Worm (Caenorhabditis elegans): ENCODE data around the gene T01C3.2.

T01C3.2 gene

ce11 chrV:15028896-15029519, 38.0 kb downstream of the T01C3.2 start, which contains the start of gene F14H8.8 (continued):
- TF ChIP-seq mxl-1 (tag; optimal IDR thresholded peaks at IDR 0.05) (no peak), hlh-12 (tag; optimal IDR thresholded peaks at IDR 0.05) (no peak), attf-3 (GFP tag; conservative IDR thresholded peaks at IDR 0.05) (no peak), Y79H2A.3 (GFP tag; conservative IDR thresholded peaks at IDR 0.05) (no peak), Y67H2A.10 (GFP tag; conservative IDR thresholded peaks at IDR 0.05) (no peak), B0261.1 (tag; optimal IDR thresholded peaks at IDR 0.05) (peak; percentile 14), snpc-3.4 (tag; optimal IDR thresholded peaks at IDR 0.05) (peak; percentile 96), D2030.7 (GFP tag; IDR thresholded peaks at IDR 0.05) (peak; percentile 73), Y53G8AR.9 (GFP tag; conservative IDR thresholded peaks at IDR 0.05) (peak; percentile 59; the same call in 1 of the 2 replicates), ekl-4 (GFP tag; IDR thresholded peaks at IDR 0.05) (peak; percentile 77; the same call in 1 of the 2 replicates), nfyb-1 (GFP tag; IDR thresholded peaks at IDR 0.05) (0 out of 2 replicates have a peak, but pooled peaks have one; percentile 15), let-526 (GFP tag; IDR thresholded peaks at IDR 0.05) (no peak), cebp-2 (GFP tag; IDR thresholded peaks at IDR 0.05) (no peak), lir-1 (GFP tag; conservative IDR thresholded peaks at IDR 0.05) (no peak), akir-1 (GFP tag; optimal IDR thresholded peaks at IDR 0.05) (no peak), aptf-2 (GFP tag; conservative IDR thresholded peaks at IDR 0.05) (no peak), fkh-3 (tag; optimal IDR thresholded peaks at IDR 0.05) (no peak), rcor-1 (GFP tag; IDR thresholded peaks at IDR 0.05) (peak; percentile 80), nhr-27 (tag; optimal IDR thresholded peaks at IDR 0.05) (no peak), hmg-1.2 (GFP tag; IDR thresholded peaks at IDR 0.05) (peak; percentile 73), ceh-100 (GFP tag; IDR thresholded peaks at IDR 0.05) (peak; percentile 60), chd-7 (tag; optimal IDR thresholded peaks at IDR 0.05) (no peak), pbrm-1 (GFP tag; IDR thresholded peaks at IDR 0.05) (peak; percentile 86), snpc-4 (GFP tag; optimal IDR thresholded peaks at IDR 0.05) (peak; percentile 96), snpc-4 (tag; optimal IDR thresholded peaks at IDR 0.05) (peak; percentile 87 to 98 (median 96)), dpff-1 (tag; optimal IDR thresholded peaks at IDR 0.05) (no peak), hrde-1 (tag; optimal IDR thresholded peaks at IDR 0.05; ENCODE audit: borderline replicate concordance) (peak; percentile 3), madf-8 (GFP tag; conservative IDR thresholded peaks at IDR 0.05) (peak; percentile 29; the same call in 1 of the 2 replicates), bed-2 (GFP tag; IDR thresholded peaks at IDR 0.05) (no peak), ZK185.1 (tag; optimal IDR thresholded peaks at IDR 0.05; ENCODE audit: poor library complexity, severe bottlenecking) (peak; percentile 2), F33H1.4 (GFP tag; IDR thresholded peaks at IDR 0.05) (peak; percentile 65), rpc-1 (optimal IDR thresholded peaks at IDR 0.05) (no peak), rpc-1 (tag; optimal IDR thresholded peaks at IDR 0.05) (peak; percentile 13), xnd-1 (tag; optimal IDR thresholded peaks at IDR 0.05) (peak; percentile 46), ztf-6 (GFP tag; IDR thresholded peaks at IDR 0.05) (no peak), efl-1 (GFP tag; optimal IDR thresholded peaks at IDR 0.05) (peak; percentile 54), lin-26 (GFP tag; IDR thresholded peaks at IDR 0.05) (no peak), let-607 (tag; optimal IDR thresholded peaks at IDR 0.05) (no peak), hsf-1 (GFP tag; IDR thresholded peaks at IDR 0.05) (peak; percentile 75), egl-18 (GFP tag; IDR thresholded peaks at IDR 0.05) (no peak), lin-54 (GFP tag; optimal IDR thresholded peaks at IDR 0.05) (peak; percentile 47), hmg-20 (GFP tag; IDR thresholded peaks at IDR 0.05) (no peak), F49E8.2 (tag; optimal IDR thresholded peaks at IDR 0.05; ENCODE audit: insufficient read depth) (peak; percentile 64), athp-1 (tag; optimal IDR thresholded peaks at IDR 0.05) (peak; percentile 15), egl-44 (GFP tag; IDR thresholded peaks at IDR 0.05) (no peak)

Data from whole organism, young adult.